Worm (Caenorhabditis elegans) whole organism, midembryonic: ENCODE measurements around the gene tag-297.

ENCODE experiments used
- T22C8.4 ChIP-seq: fragments of 200-800 bp; sonication (Bioruptor generic); IDR thresholded peaks from 2 replicates; pipeline ENCODE4 v1.3.6; 2022; ENCODE audit warnings: missing genetic modification characterization, missing compliant biosample characterization
- cog-1 ChIP-seq: sonication (generic microtip); optimal IDR thresholded peaks from 2 replicates; lab custom pipeline; 2016; ENCODE audit warnings: missing genetic modification characterization, missing compliant biosample characterization
- flt-1 ChIP-seq: fragments of 200-800 bp; sonication (Bioruptor generic); IDR thresholded peaks from 2 replicates; pipeline ENCODE4 v1.3.6; 2022; ENCODE audit warnings: missing genetic modification characterization, missing compliant biosample characterization
- klf-2 ChIP-seq: fragments of 200-800 bp; sonication (Bioruptor generic); conservative IDR thresholded peaks from 2 replicates; pipeline ENCODE4 v1.3.6; 2022; ENCODE audit warnings: missing genetic modification reagents, missing genetic modification characterization, missing compliant biosample characterization
- med-1 ChIP-seq: sonication (generic microtip); optimal IDR thresholded peaks from 2 replicates; lab custom pipeline; 2017; ENCODE audit warnings: missing genetic modification characterization, mild to moderate bottlenecking, missing compliant biosample characterization, antibody characterized with exemption, missing genetic modification reagents; ENCODE audit not compliant: insufficient read depth
- ref-1 ChIP-seq: fragments of 200-800 bp; sonication (Bioruptor generic); conservative IDR thresholded peaks from 2 replicates; pipeline ENCODE4 v1.3.6; 2022; ENCODE audit warnings: missing genetic modification reagents, missing genetic modification characterization, missing compliant biosample characterization
- tab-1 ChIP-seq: fragments of 200-800 bp; sonication (Bioruptor generic); IDR thresholded peaks from 2 replicates; pipeline ENCODE4 v1.3.6; 2022; ENCODE audit warnings: missing genetic modification characterization, missing compliant biosample characterization
- ztf-23 ChIP-seq: fragments of 200-800 bp; sonication (Bioruptor generic); IDR thresholded peaks from 2 replicates; pipeline ENCODE4 v1.3.6; 2022; ENCODE audit warnings: missing genetic modification reagents, missing genetic modification characterization, missing compliant biosample characterization
- ztf-29 ChIP-seq: fragments of 200-800 bp; sonication (Bioruptor generic); IDR thresholded peaks from 2 replicates; pipeline ENCODE4 v1.3.6; 2022; ENCODE audit warnings: missing genetic modification reagents, missing genetic modification characterization, missing compliant biosample characterization

- TF ChIP-seq ref-1 (no peak), flt-1 (GFP tag; lab: Robert Waterston, UW) (no peak), ztf-29 (GFP tag; lab: Robert Waterston, UW) (no peak), ztf-23 (GFP tag; lab: Robert Waterston, UW) (no peak), tab-1 (no peak), med-1 (GFP tag; lab: Kevin White, UChicago) (no peak), cog-1 (tag; lab: Kevin White, UChicago) (no peak), T22C8.4 (GFP tag; lab: Robert Waterston, UW) (no peak), klf-2 (GFP tag; lab: Robert Waterston, UW) (no peak)
Measured at ce11 chrII:14618158-14618557, 9.3 kb upstream of the tag-297 start.
